Fruit fly (Drosophila melanogaster) whole organism, wandering third instar larva: Measurements from ENCODE around the gene wwk.

Experiments
- Abd-B ChIP-seq: fragments of >200 bp; optimal IDR thresholded peaks from 2 replicates; lab custom pipeline; 2017; ENCODE audit warnings: missing biosample characterization, missing genetic modification characterization
- CG32264 ChIP-seq: fragments of 200-800 bp; sonication (Bioruptor generic); optimal IDR thresholded peaks from 2 replicates; lab custom pipeline; 2016; ENCODE audit warnings: missing biosample characterization, missing genetic modification characterization
- CG9705 ChIP-seq: fragments of 200-800 bp; sonication (Bioruptor generic); optimal IDR thresholded peaks from 2 replicates; lab custom pipeline; 2018; ENCODE audit warnings: missing biosample characterization, mild to moderate bottlenecking, missing genetic modification characterization
- Dfd ChIP-seq: fragments of >200 bp; optimal IDR thresholded peaks from 2 replicates; lab custom pipeline; 2017; ENCODE audit warnings: missing biosample characterization, missing genetic modification characterization
- Dif ChIP-seq: fragments of 200-275, 200-300 bp; sonication (Bioruptor generic); optimal IDR thresholded peaks from 2 replicates; lab custom pipeline; 2018; ENCODE audit warnings: missing biosample characterization, missing genetic modification characterization; ENCODE audit not compliant: partially characterized antibody
- GATAd ChIP-seq: sonication (Bioruptor generic); optimal IDR thresholded peaks from 2 replicates; lab custom pipeline; 2016; ENCODE audit warnings: missing biosample characterization, missing genetic modification characterization
- HLH106 ChIP-seq: fragments of 200-800 bp; optimal IDR thresholded peaks from 3 replicates; lab custom pipeline; 2019; ENCODE audit warnings: missing biosample characterization, mild to moderate bottlenecking, missing genetic modification characterization, moderate library complexity
- Hnf4 ChIP-seq: fragments of 200-800 bp; sonication (Bioruptor generic); optimal IDR thresholded peaks from 2 replicates; lab custom pipeline; 2016; ENCODE audit warnings: missing biosample characterization, mild to moderate bottlenecking, missing genetic modification characterization
- Hr78 ChIP-seq: fragments of >200 bp; optimal IDR thresholded peaks from 2 replicates; lab custom pipeline; 2017; ENCODE audit warnings: missing biosample characterization, missing genetic modification characterization
- Hr83 ChIP-seq: fragments of 200-300 bp; sonication (Bioruptor generic); optimal IDR thresholded peaks from 2 replicates; lab custom pipeline; 2016; ENCODE audit warnings: missing biosample characterization, mild to moderate bottlenecking, missing genetic modification characterization, moderate library complexity; ENCODE audit not compliant: poor library complexity, severe bottlenecking
- Jra ChIP-seq: sonication (Bioruptor generic); optimal IDR thresholded peaks from 2 replicates; lab custom pipeline; 2016; ENCODE audit warnings: missing biosample characterization, missing genetic modification characterization
- Mio ChIP-seq: sonication (Bioruptor generic); optimal IDR thresholded peaks from 2 replicates; lab custom pipeline; 2016; ENCODE audit warnings: missing biosample characterization, missing genetic modification characterization
- Myc ChIP-seq: fragments of >200 bp; optimal IDR thresholded peaks from 2 replicates; lab custom pipeline; 2017
- N ChIP-seq: fragments of >200 bp; optimal IDR thresholded peaks from 2 replicates; lab custom pipeline; 2018; ENCODE audit warnings: missing biosample characterization, missing external identifiers, missing genetic modification characterization
- OdsH ChIP-seq: fragments of 200-800 bp; sonication (Bioruptor generic); optimal IDR thresholded peaks from 2 replicates; lab custom pipeline; 2016; ENCODE audit warnings: missing biosample characterization, mild to moderate bottlenecking, missing genetic modification characterization
- Sp1 ChIP-seq: fragments of 200-800 bp; sonication (Bioruptor generic); optimal IDR thresholded peaks from 3 replicates; lab custom pipeline; 2019; ENCODE audit warnings: missing biosample characterization, mild to moderate bottlenecking, missing genetic modification characterization, moderate library complexity
- br ChIP-seq: fragments of 200-800 bp; sonication (Bioruptor generic); optimal IDR thresholded peaks from 2 replicates; lab custom pipeline; 2016; ENCODE audit warnings: missing biosample characterization, missing genetic modification characterization
- brk ChIP-seq: fragments of 200-800 bp; sonication (Bioruptor generic); optimal IDR thresholded peaks from 2 replicates; lab custom pipeline; 2016; ENCODE audit warnings: missing biosample characterization, mild to moderate bottlenecking, missing genetic modification characterization
- dmrt93B ChIP-seq: fragments of 200-800 bp; sonication (Bioruptor generic); optimal IDR thresholded peaks from 2 replicates; lab custom pipeline; 2018; ENCODE audit warnings: missing biosample characterization, mild to moderate bottlenecking, missing genetic modification characterization
- dsf ChIP-seq: sonication (Bioruptor generic); optimal IDR thresholded peaks from 2 replicates; lab custom pipeline; 2016; ENCODE audit warnings: missing biosample characterization, missing genetic modification characterization, borderline replicate concordance
- ey ChIP-seq: fragments of 200-800 bp; sonication (Bioruptor generic); optimal IDR thresholded peaks from 2 replicates; lab custom pipeline; 2016; ENCODE audit warnings: missing biosample characterization, missing genetic modification characterization
- fru ChIP-seq: fragments of 200-800 bp; sonication (Bioruptor generic); optimal IDR thresholded peaks from 3 replicates; lab custom pipeline; 2016; ENCODE audit warnings: missing biosample characterization, mild to moderate bottlenecking, missing genetic modification characterization
- h ChIP-seq: fragments of 200-800 bp; sonication (Bioruptor generic); optimal IDR thresholded peaks from 3 replicates; lab custom pipeline; 2016; ENCODE audit warnings: missing biosample characterization, mild to moderate bottlenecking, missing genetic modification characterization
- jim ChIP-seq: fragments of 175-275, 200-325 bp; sonication (Bioruptor generic); optimal IDR thresholded peaks from 2 replicates; lab custom pipeline; 2016; ENCODE audit warnings: missing biosample characterization, mild to moderate bottlenecking, missing genetic modification characterization
- lola ChIP-seq: fragments of >200 bp; optimal IDR thresholded peaks from 2 replicates; lab custom pipeline; 2017; ENCODE audit warnings: missing biosample characterization, missing genetic modification characterization
- pan ChIP-seq: fragments of >200 bp; optimal IDR thresholded peaks from 2 replicates; lab custom pipeline; 2017
- psq ChIP-seq: fragments of 200-800 bp; sonication (Bioruptor generic); optimal IDR thresholded peaks from 3 replicates; lab custom pipeline; 2017; ENCODE audit warnings: missing biosample characterization, mild to moderate bottlenecking, missing genetic modification characterization, moderate library complexity
- rgr ChIP-seq: fragments of 200-800 bp; sonication (Bioruptor generic); optimal IDR thresholded peaks from 3 replicates; lab custom pipeline; 2016; ENCODE audit warnings: missing biosample characterization, mild to moderate bottlenecking, missing genetic modification characterization
- sage ChIP-seq: fragments of 200-800 bp; sonication (Bioruptor generic); optimal IDR thresholded peaks from 2 replicates; lab custom pipeline; 2016; ENCODE audit warnings: missing biosample characterization, mild to moderate bottlenecking, missing genetic modification characterization
- sv ChIP-seq: fragments of 200-800 bp; sonication (Bioruptor generic); optimal IDR thresholded peaks from 3 replicates; lab custom pipeline; 2016; ENCODE audit warnings: missing biosample characterization, missing genetic modification characterization
- tai ChIP-seq: sonication (Bioruptor generic); optimal IDR thresholded peaks from 2 replicates; lab custom pipeline; 2016; ENCODE audit warnings: missing biosample characterization, missing genetic modification characterization
- woc ChIP-seq: sonication (Bioruptor generic); optimal IDR thresholded peaks from 2 replicates; lab custom pipeline; 2016; ENCODE audit warnings: missing biosample characterization, mild to moderate bottlenecking, missing genetic modification characterization

Gene wwk

dm6 chr2L:15038339-15039308, 36.0 kb upstream of the wwk start, which contains the start of gene CIAPIN1:
CIAPIN1 (minus strand) TSS chr2L:15038861.
- no peak for TF ChIP-seq jim (GFP tag; lab: Kevin White, UChicago)
- TF ChIP-seq OdsH (GFP tag; lab: Kevin White, UChicago) = no peak
- TF ChIP-seq br (GFP tag; lab: Kevin White, UChicago) = no peak
- TF ChIP-seq CG32264 (GFP tag; lab: Kevin White, UChicago) = no peak
- TF ChIP-seq pan = no peak
- no peak for TF ChIP-seq woc (GFP tag; lab: Kevin White, UChicago)
- no peak for TF ChIP-seq Jra (GFP tag; lab: Kevin White, UChicago)
- no peak for TF ChIP-seq Hr78 (GFP tag; lab: Kevin White, UChicago)
- no peak for TF ChIP-seq Dif (GFP tag; lab: Kevin White, UChicago)
- TF ChIP-seq, all 38 proteins: peak for 0

dm6 chr2L:15039309-15039772, 35.2 kb upstream of the wwk start:
- TF ChIP-seq OdsH (GFP tag; lab: Kevin White, UChicago) (no peak), woc (GFP tag; lab: Kevin White, UChicago) (peak; percentile 88), Hr83 (GFP tag; lab: Kevin White, UChicago) (peak; percentile 77), ey (GFP tag; lab: Kevin White, UChicago) (peak; percentile 5), sage (peak; percentile 25), Myc (lab: Kevin White, UChicago) (peak; percentile 90), Dif (GFP tag; lab: Kevin White, UChicago) (no peak), CG32264 (GFP tag; lab: Kevin White, UChicago) (no peak), Jra (GFP tag; lab: Kevin White, UChicago) (peak; percentile 22), br (GFP tag; lab: Kevin White, UChicago) (peak; percentile 36), jim (GFP tag; lab: Kevin White, UChicago) (no peak), Mio (GFP tag; lab: Kevin White, UChicago) (no peak), HLH106 (tag; lab: Kevin White, UChicago) (no peak), fru (GFP tag; lab: Kevin White, UChicago) (no peak), Hr78 (GFP tag; lab: Kevin White, UChicago) (no peak), pan (no peak), N (GFP tag; lab: Kevin White, UChicago) (no peak), Sp1 (no peak), dsf (GFP tag; lab: Kevin White, UChicago) (peak; percentile 22), CG9705 (peak; percentile 46), rgr (GFP tag; lab: Kevin White, UChicago) (no peak), sv (no peak), Dfd (no peak), lola (no peak), brk (GFP tag; lab: Kevin White, UChicago) (no peak), psq (GFP tag; lab: Kevin White, UChicago) (peak; percentile 6), Abd-B (GFP tag; lab: Kevin White, UChicago) (no peak), Hnf4 (GFP tag; lab: Kevin White, UChicago) (no peak), tai (GFP tag; lab: Kevin White, UChicago) (no peak), h (GFP tag; lab: Kevin White, UChicago) (peak; percentile 48)

- TF ChIP-seq Dfd (no peak), tai (GFP tag; lab: Kevin White, UChicago) (no peak), Dif (GFP tag; lab: Kevin White, UChicago) (no peak), N (GFP tag; lab: Kevin White, UChicago) (no peak), OdsH (GFP tag; lab: Kevin White, UChicago) (no peak), sv (no peak), brk (GFP tag; lab: Kevin White, UChicago) (no peak), Myc (lab: Kevin White, UChicago) (no peak), Mio (GFP tag; lab: Kevin White, UChicago) (no peak), Hr78 (GFP tag; lab: Kevin White, UChicago) (no peak), CG9705 (no peak), Sp1 (no peak), h (GFP tag; lab: Kevin White, UChicago) (no peak), GATAd (GFP tag; lab: Kevin White, UChicago) (no peak), jim (GFP tag; lab: Kevin White, UChicago) (no peak), dmrt93B (no peak), Hr83 (GFP tag; lab: Kevin White, UChicago) (no peak), Abd-B (GFP tag; lab: Kevin White, UChicago) (no peak), ey (GFP tag; lab: Kevin White, UChicago) (no peak)
Observed at dm6 chr2L:15043718-15044117, 30.9 kb upstream of the wwk start.
